Worm (Caenorhabditis elegans) whole organism, young adult: ENCODE measurements around the gene lido-14.

Experiments
- B0336.3 ChIP-seq: fragments of 200-800 bp; sonication (Bioruptor generic); IDR thresholded peaks from 2 replicates; pipeline ENCODE4 v1.3.6; 2022; ENCODE audit warnings: missing genetic modification characterization, missing compliant biosample characterization
- F33H1.4 ChIP-seq: fragments of 200-800 bp; sonication (Bioruptor generic); IDR thresholded peaks from 2 replicates; pipeline ENCODE4 v1.3.6; 2022; ENCODE audit warnings: missing genetic modification reagents, missing genetic modification characterization, missing compliant biosample characterization
- Y56A3A.18 ChIP-seq: fragments of 200-800 bp; sonication (Bioruptor generic); IDR thresholded peaks from 2 replicates; pipeline ENCODE4 v1.3.6; 2022; ENCODE audit warnings: missing genetic modification reagents, missing genetic modification characterization, missing compliant biosample characterization
- Y95B8A.8 ChIP-seq: fragments of 200-800 bp; sonication (Bioruptor generic); IDR thresholded peaks from 2 replicates; pipeline ENCODE4 v1.3.6; 2022; ENCODE audit warnings: missing genetic modification reagents, missing genetic modification characterization, missing compliant biosample characterization
- ZK185.1 ChIP-seq: sonication (generic microtip); optimal IDR thresholded peaks from 2 replicates; lab custom pipeline; 2016; ENCODE audit warnings: mild to moderate bottlenecking, missing genetic modification characterization, missing compliant biosample characterization; ENCODE audit not compliant: poor library complexity, severe bottlenecking
- aptf-3 ChIP-seq: fragments of 200-800 bp; sonication (Bioruptor generic); IDR thresholded peaks from 2 replicates; pipeline ENCODE4 v1.3.6; 2022; ENCODE audit warnings: missing genetic modification characterization, missing compliant biosample characterization
- atf-7 ChIP-seq: sonication (generic microtip); optimal IDR thresholded peaks from 2 replicates; lab custom pipeline; 2017; ENCODE audit warnings: mild to moderate bottlenecking, missing genetic modification characterization, missing compliant biosample characterization
- attf-3 ChIP-seq: fragments of 200-800 bp; sonication (Bioruptor generic); conservative IDR thresholded peaks from 2 replicates; pipeline ENCODE4 v1.3.6; 2022; ENCODE audit warnings: missing genetic modification reagents, missing genetic modification characterization, missing compliant biosample characterization
- attf-6 ChIP-seq: fragments of 200-800 bp; sonication (Bioruptor generic); IDR thresholded peaks from 2 replicates; pipeline ENCODE4 v1.3.6; 2022; ENCODE audit warnings: missing genetic modification reagents, missing genetic modification characterization, missing compliant biosample characterization
- bed-2 ChIP-seq: fragments of 200-800 bp; sonication (Bioruptor generic); IDR thresholded peaks from 2 replicates; pipeline ENCODE4 v1.3.6; 2022; ENCODE audit warnings: missing genetic modification reagents, missing genetic modification characterization, missing compliant biosample characterization
- ccch-3 ChIP-seq: fragments of 200-800 bp; sonication (Bioruptor generic); optimal IDR thresholded peaks from 2 replicates; lab custom pipeline; 2018; ENCODE audit warnings: mild to moderate bottlenecking, missing genetic modification characterization, missing compliant biosample characterization
- ceh-40 ChIP-seq: fragments of 200-800 bp; sonication (Bioruptor generic); IDR thresholded peaks from 2 replicates; pipeline ENCODE4 v1.3.6; 2022; ENCODE audit warnings: missing genetic modification characterization, missing compliant biosample characterization
- dox-1 ChIP-seq: fragments of 200-800 bp; sonication (Bioruptor generic); IDR thresholded peaks from 2 replicates; pipeline ENCODE4 v1.3.6; 2022; ENCODE audit warnings: missing genetic modification reagents, missing genetic modification characterization, missing compliant biosample characterization
- egrh-3 ChIP-seq: fragments of 200-800 bp; sonication (Bioruptor generic); IDR thresholded peaks from 2 replicates; pipeline ENCODE4 v1.3.6; 2022; ENCODE audit warnings: missing genetic modification reagents, missing genetic modification characterization, missing compliant biosample characterization
- hsf-1 ChIP-seq: fragments of 200-800 bp; sonication (Bioruptor generic); IDR thresholded peaks from 2 replicates; pipeline ENCODE4 v1.3.6; 2022; ENCODE audit warnings: missing genetic modification reagents, missing genetic modification characterization, missing compliant biosample characterization
- let-526 ChIP-seq: fragments of 200-800 bp; sonication (Bioruptor generic); IDR thresholded peaks from 2 replicates; pipeline ENCODE4 v1.3.6; 2022; ENCODE audit warnings: missing genetic modification reagents, missing genetic modification characterization, missing compliant biosample characterization
- lsl-1 ChIP-seq: fragments of 200-800 bp; sonication (Bioruptor generic); optimal IDR thresholded peaks from 2 replicates; lab custom pipeline; 2018; ENCODE audit warnings: mild to moderate bottlenecking, missing genetic modification characterization, moderate library complexity, missing compliant biosample characterization
- madf-3 ChIP-seq: fragments of 200-800 bp; sonication (Bioruptor generic); IDR thresholded peaks from 2 replicates; pipeline ENCODE4 v1.3.6; 2022; ENCODE audit warnings: missing genetic modification reagents, missing genetic modification characterization, missing compliant biosample characterization
- mcd-1 ChIP-seq: fragments of 200-800 bp; sonication (Bioruptor generic); IDR thresholded peaks from 2 replicates; pipeline ENCODE4 v1.3.6; 2022; ENCODE audit warnings: missing genetic modification reagents, missing genetic modification characterization, missing compliant biosample characterization
- nfya-1 ChIP-seq: sonication (generic microtip); optimal IDR thresholded peaks from 2 replicates; lab custom pipeline; 2017; ENCODE audit warnings: antibody characterized with exemption, missing compliant biosample characterization, missing genetic modification characterization, borderline replicate concordance; ENCODE audit not compliant: insufficient read depth
- nfyb-1 ChIP-seq: fragments of 200-800 bp; sonication (Bioruptor generic); IDR thresholded peaks from 2 replicates; pipeline ENCODE4 v1.3.6; 2022; ENCODE audit warnings: missing genetic modification reagents, missing genetic modification characterization, missing compliant biosample characterization
- nhr-27 ChIP-seq: fragments of 200-800 bp; sonication (Bioruptor generic); optimal IDR thresholded peaks from 2 replicates; lab custom pipeline; 2018; ENCODE audit warnings: mild to moderate bottlenecking, missing genetic modification characterization, moderate library complexity, missing compliant biosample characterization
- nhr-80 ChIP-seq: sonication (generic microtip); optimal IDR thresholded peaks from 2 replicates; lab custom pipeline; 2016; ENCODE audit warnings: missing genetic modification characterization, missing compliant biosample characterization
- repo-1 ChIP-seq: sonication (generic microtip); optimal IDR thresholded peaks from 2 replicates; lab custom pipeline; 2017; ENCODE audit warnings: mild to moderate bottlenecking, missing genetic modification characterization, missing compliant biosample characterization
- sdz-38 ChIP-seq: sonication (generic microtip); optimal IDR thresholded peaks from 2 replicates; lab custom pipeline; 2016; ENCODE audit warnings: missing genotype, missing genetic modification characterization, missing compliant biosample characterization
- sea-2 ChIP-seq: fragments of 200-800 bp; sonication (Bioruptor generic); IDR thresholded peaks from 2 replicates; pipeline ENCODE4 v1.3.6; 2022; ENCODE audit warnings: missing genetic modification characterization, missing compliant biosample characterization
- snpc-1.1 ChIP-seq: sonication (generic microtip); optimal IDR thresholded peaks from 2 replicates; lab custom pipeline; 2017; ENCODE audit warnings: missing genetic modification characterization, mild to moderate bottlenecking, missing compliant biosample characterization, antibody characterized with exemption, moderate library complexity, missing genotype, missing genetic modification reagents; ENCODE audit not compliant: insufficient read depth
- snpc-4 ChIP-seq, 5 experiments: fragments of 150-350 bp in 1 of 5; sonication (generic microtip) in 4 of 5; optimal IDR thresholded peaks; 2 replicates each; lab custom pipeline; 2014 to 2018; ENCODE audit warnings: missing genetic modification characterization in 5 of 5, missing biosample characterization in 3 of 5, antibody characterized with exemption in 2 of 5, mild to moderate bottlenecking in 2 of 5, missing compliant biosample characterization in 2 of 5, missing genotype in 2 of 5, moderate library complexity in 2 of 5, missing genetic modification reagents in 1 of 5
- somi-1 ChIP-seq: fragments of 200-800 bp; sonication (Bioruptor generic); optimal IDR thresholded peaks from 2 replicates; lab custom pipeline; 2018; ENCODE audit warnings: mild to moderate bottlenecking, missing genetic modification characterization, missing compliant biosample characterization
- sptf-2 ChIP-seq: fragments of 200-800 bp; sonication (Bioruptor generic); optimal IDR thresholded peaks from 2 replicates; lab custom pipeline; 2018; ENCODE audit warnings: mild to moderate bottlenecking, missing genetic modification characterization, missing compliant biosample characterization
- tbp1 ChIP-seq: fragments of 200-800 bp; sonication (Bioruptor generic); optimal IDR thresholded peaks from 2 replicates; lab custom pipeline; 2018; ENCODE audit warnings: mild to moderate bottlenecking, missing genetic modification characterization, missing compliant biosample characterization
- tbx-9 ChIP-seq: sonication (generic microtip); optimal IDR thresholded peaks from 2 replicates; lab custom pipeline; 2016; ENCODE audit warnings: borderline replicate concordance, missing genetic modification characterization, inconsistent platforms, missing compliant biosample characterization
- zfh-2 ChIP-seq: fragments of 200-800 bp; sonication (Bioruptor generic); conservative IDR thresholded peaks from 2 replicates; pipeline ENCODE4 v1.3.6; 2022; ENCODE audit warnings: missing genetic modification reagents, missing genetic modification characterization, missing compliant biosample characterization
- ztf-22 ChIP-seq: fragments of 200-800 bp; sonication (Bioruptor generic); optimal IDR thresholded peaks from 2 replicates; lab custom pipeline; 2018; ENCODE audit warnings: mild to moderate bottlenecking, missing genetic modification characterization, moderate library complexity, missing compliant biosample characterization
- ztf-25 ChIP-seq: fragments of 200-800 bp; sonication (Bioruptor generic); IDR thresholded peaks from 2 replicates; pipeline ENCODE4 v1.3.6; 2022; ENCODE audit warnings: missing genetic modification reagents, missing genetic modification characterization, missing compliant biosample characterization
- ztf-28 ChIP-seq: fragments of 200-800 bp; sonication (Bioruptor generic); IDR thresholded peaks from 2 replicates; pipeline ENCODE4 v1.3.6; 2022; ENCODE audit warnings: missing genetic modification reagents, missing genetic modification characterization, missing compliant biosample characterization

Gene lido-14

ce11 chrII:3338556-3338955, 20.4 kb upstream of the lido-14 start, which contains the start of gene F14D2.7:
Gene F14D2.7, minus strand, starts transcription at chrII:3338656.
- TF ChIP-seq attf-6 (GFP tag; lab: Robert Waterston, UW) (no peak), mcd-1 (GFP tag; lab: Robert Waterston, UW) (no peak), ztf-25 (GFP tag; lab: Robert Waterston, UW) (no peak), B0336.3 (no peak), snpc-1.1 (tag; lab: Kevin White, UChicago) (no peak), dox-1 (GFP tag; lab: Robert Waterston, UW) (no peak), atf-7 (tag; lab: Kevin White, UChicago) (no peak), nfyb-1 (no peak)

- no peak for TF ChIP-seq nfya-1
- no peak for TF ChIP-seq attf-3 (GFP tag; lab: Robert Waterston, UW)
- no peak for TF ChIP-seq B0336.3
- TF ChIP-seq aptf-3 (GFP tag; lab: Robert Waterston, UW), result no peak
- no peak for TF ChIP-seq sdz-38 (tag; lab: Kevin White, UChicago)
- no peak for TF ChIP-seq ZK185.1 (tag; lab: Kevin White, UChicago)
- TF ChIP-seq ztf-22 (GFP tag; lab: Kevin White, UChicago), result no peak
- no peak for TF ChIP-seq ztf-28 (GFP tag; lab: Robert Waterston, UW)
- no peak for TF ChIP-seq dox-1 (GFP tag; lab: Robert Waterston, UW)
- TF ChIP-seq F33H1.4, result no peak
- no peak for TF ChIP-seq repo-1 (tag; lab: Kevin White, UChicago)
These were observed 18.7 kb upstream of the lido-14 start, which contains the start of gene F14D2.5 for ce11 chrII:3340251-3340650. Gene F14D2.5, plus strand, starts transcription at chrII:3340551.

DNA sequence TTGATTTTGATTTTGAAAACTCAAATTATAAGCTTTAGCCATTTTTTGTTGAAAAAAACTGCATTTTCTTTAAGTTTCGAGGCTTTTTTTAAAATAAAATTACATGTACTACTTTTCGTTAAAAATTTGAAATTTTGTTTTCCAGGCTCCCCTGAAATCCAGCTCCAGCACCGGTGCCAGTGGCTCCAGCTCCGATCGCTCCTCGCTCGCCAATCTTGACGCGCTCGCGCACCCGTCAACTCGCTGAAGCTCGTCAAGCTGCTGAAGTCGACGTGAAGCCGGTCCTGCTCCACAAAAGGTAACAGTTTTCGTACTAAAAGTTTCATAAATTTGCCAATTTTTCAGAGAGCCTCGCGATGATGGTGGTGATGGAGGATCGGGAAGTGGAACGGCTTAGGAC, 18.1 kb upstream of the lido-14 start:
- TF ChIP-seq bed-2 (GFP tag; lab: Robert Waterston, UW) (no peak), Y95B8A.8 (GFP tag; lab: Robert Waterston, UW) (0 out of 2 replicates have a peak, but pooled peaks have one; percentile 18), ztf-25 (GFP tag; lab: Robert Waterston, UW) (no peak), attf-6 (GFP tag; lab: Robert Waterston, UW) (no peak), snpc-4 (GFP tag; optimal IDR thresholded peaks at IDR 0.05; lab: Kevin White, UChicago) (no peak), snpc-4 (tag; optimal IDR thresholded peaks at IDR 0.05; lab: Kevin White, UChicago) (no peak), sptf-2 (GFP tag; lab: Kevin White, UChicago) (no peak), hsf-1 (GFP tag; lab: Robert Waterston, UW) (no peak), nfya-1 (no peak), Y56A3A.18 (GFP tag; lab: Robert Waterston, UW) (no peak), aptf-3 (GFP tag; lab: Robert Waterston, UW) (no peak), egrh-3 (GFP tag; lab: Robert Waterston, UW) (peak; percentile 73), nhr-27 (tag; lab: Kevin White, UChicago) (no peak), tbp1 (GFP tag; lab: Kevin White, UChicago) (no peak), somi-1 (GFP tag; lab: Kevin White, UChicago) (no peak), zfh-2 (peak; percentile 72), sea-2 (GFP tag; lab: Robert Waterston, UW) (no peak), tbx-9 (tag; lab: Kevin White, UChicago) (no peak)

DNA sequence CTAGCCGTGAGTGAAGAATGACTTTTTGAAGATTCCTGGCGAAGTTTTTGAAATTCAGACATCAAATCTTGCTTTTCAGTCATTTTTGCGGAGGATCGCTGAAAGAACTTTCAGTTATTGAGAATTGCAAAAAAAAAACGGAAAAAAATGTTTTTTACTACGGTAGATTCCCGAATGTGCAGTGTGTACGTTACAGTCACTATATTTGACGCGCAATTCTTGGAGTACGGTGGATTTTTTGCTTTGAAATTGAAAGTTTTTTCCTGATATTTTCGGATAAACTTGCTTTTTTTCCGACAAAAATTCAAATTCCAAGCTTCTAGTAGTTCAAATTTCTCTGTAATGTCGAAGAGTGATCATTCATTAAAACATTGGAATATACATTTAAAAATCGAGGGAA, 16.9 kb upstream of the lido-14 start, which contains the start of gene F14D2.11:
F14D2.11 (minus strand) TSS at position 101 of the 400 bp plus-strand sequence.
- TF ChIP-seq ccch-3 (no peak), madf-3 (GFP tag; lab: Robert Waterston, UW) (0 out of 2 replicates have a peak, but pooled peaks have one; percentile 21), nhr-80 (tag; lab: Kevin White, UChicago) (no peak), ceh-40 (GFP tag; lab: Robert Waterston, UW) (no peak), lsl-1 (GFP tag; lab: Kevin White, UChicago) (peak; percentile 68), let-526 (no peak)
